Fruit fly (Drosophila melanogaster): ENCODE measurements around the gene CG14949.
A peak's percentile ranks its signal among the peaks of the same experiment; 100 is the strongest.

The CG14949 gene

DNA sequence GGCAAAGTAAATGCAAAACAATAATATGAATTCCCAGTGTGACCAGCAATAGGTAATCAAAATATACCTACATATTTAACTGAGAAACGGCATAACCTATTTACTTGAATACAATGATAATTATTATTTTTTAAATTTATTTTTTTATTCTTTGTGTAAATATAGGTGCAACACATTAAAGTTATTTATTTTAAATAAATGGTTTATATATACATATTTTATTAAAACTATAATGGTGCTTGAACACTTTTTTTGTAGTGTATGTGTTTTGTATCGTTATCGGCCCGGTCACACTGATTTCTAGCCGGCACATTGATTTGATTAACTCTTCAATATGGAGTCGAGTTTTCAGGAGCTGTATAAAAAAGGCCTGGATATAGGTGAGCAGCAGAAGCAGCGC, 8.6 kb upstream of the CG14949 start, which contains the start of the genes ProRS-m, CG42304 and Snup (continued):
- TF ChIP-seq schlank (tag; optimal IDR thresholded peaks at IDR 0.05) (no peak), Camta (GFP tag; optimal IDR thresholded peaks at IDR 0.05) (no peak), seq (GFP tag; IDR thresholded peaks at IDR 0.05) (no peak), sug (tag; optimal IDR thresholded peaks at IDR 0.05) (peak; percentile 28), her (GFP tag; optimal IDR thresholded peaks at IDR 0.05) (no peak), CG31365 (tag; optimal IDR thresholded peaks at IDR 0.05) (no peak), CG5180 (GFP tag; optimal IDR thresholded peaks at IDR 0.05) (no peak), vfl (GFP tag; optimal IDR thresholded peaks at IDR 0.05) (no peak), GATAe (GFP tag; conservative IDR thresholded peaks at IDR 0.05) (no peak), cwo (GFP tag; optimal IDR thresholded peaks at IDR 0.05) (no peak), nerfin-1 (tag; optimal IDR thresholded peaks at IDR 0.05) (no peak), vnd (GFP tag; IDR thresholded peaks at IDR 0.05; ENCODE audit: partially characterized antibody) (no peak), CG17361 (GFP tag; IDR thresholded peaks at IDR 0.05) (no peak; the same call in 2 of the 3 replicates), disco-r (GFP tag; optimal IDR thresholded peaks at IDR 0.05) (no peak), D (optimal IDR thresholded peaks at IDR 0.05) (no peak), D (GFP tag; optimal IDR thresholded peaks at IDR 0.05) (no peak), sd (tag; optimal IDR thresholded peaks at IDR 0.05) (peak; percentile 90), Xbp1 (GFP tag; optimal IDR thresholded peaks at IDR 0.05) (peak; percentile 36), bcd (GFP tag; optimal IDR thresholded peaks at IDR 0.05) (no peak), CG6175 (GFP tag; IDR thresholded peaks at IDR 0.05) (no peak), en (GFP tag; optimal IDR thresholded peaks at IDR 0.05) (no peak), row (GFP tag; IDR thresholded peaks at IDR 0.05) (peak; percentile 94), luna (GFP tag; optimal IDR thresholded peaks at IDR 0.05) (no peak), cas (GFP tag; IDR thresholded peaks at IDR 0.05) (no peak), ab (GFP tag; optimal IDR thresholded peaks at IDR 0.05) (no peak), lmd (GFP tag; IDR thresholded peaks at IDR 0.05) (peak; percentile 53; the same call in 1 of the 2 replicates), CrebB (tag; optimal IDR thresholded peaks at IDR 0.05) (no peak), gem (tag; optimal IDR thresholded peaks at IDR 0.05) (peak; percentile 84), CG43689 (GFP tag; IDR thresholded peaks at IDR 0.05) (peak; percentile 42; the same call in 1 of the 2 replicates), corto (GFP tag; optimal IDR thresholded peaks at IDR 0.05) (no peak), az2 (GFP tag; optimal IDR thresholded peaks at IDR 0.05) (peak; percentile 22), Ssrp (tag; optimal IDR thresholded peaks at IDR 0.05) (peak; percentile 47), Hey (tag; optimal IDR thresholded peaks at IDR 0.05) (no peak), cato (GFP tag; optimal IDR thresholded peaks at IDR 0.05; ENCODE audit: borderline replicate concordance) (peak; percentile 14), CG14965 (GFP tag; optimal IDR thresholded peaks at IDR 0.05; ENCODE audit: borderline replicate concordance) (no peak), CG30403 (GFP tag; optimal IDR thresholded peaks at IDR 0.05) (peak; percentile 37), HLH3B (GFP tag; IDR thresholded peaks at IDR 0.05) (peak; percentile 84), ro (GFP tag; IDR thresholded peaks at IDR 0.05) (peak; percentile 52; the same call in 1 of the 2 replicates), CG8281 (tag; optimal IDR thresholded peaks at IDR 0.05) (no peak), Atf-2 (GFP tag; optimal IDR thresholded peaks at IDR 0.05) (no peak), Xrp1 (GFP tag; IDR thresholded peaks at IDR 0.05) (peak; percentile 71; the same call in 1 of the 2 replicates), CG9609 (GFP tag; optimal IDR thresholded peaks at IDR 0.05) (no peak), zen2 (GFP tag; IDR thresholded peaks at IDR 0.05; ENCODE audit: partially characterized antibody) (no peak), br (optimal IDR thresholded peaks at IDR 0.05) (no peak), CG9797 (GFP tag; optimal IDR thresholded peaks at IDR 0.05) (peak; percentile 60), CG1832 (GFP tag; optimal IDR thresholded peaks at IDR 0.05) (no peak), pb (GFP tag; optimal IDR thresholded peaks at IDR 0.05) (no peak), salm (tag; optimal IDR thresholded peaks at IDR 0.05) (no peak), CG14667 (GFP tag; IDR thresholded peaks at IDR 0.05) (peak; percentile 68), ara (GFP tag; IDR thresholded peaks at IDR 0.05) (peak; percentile 73), Hmx (GFP tag; optimal IDR thresholded peaks at IDR 0.05) (no peak), CG34224 (GFP tag; IDR thresholded peaks at IDR 0.05; ENCODE audit: partially characterized antibody) (no peak)
